Fruit fly (Drosophila melanogaster): ENCODE data around the gene grn.

DNA sequence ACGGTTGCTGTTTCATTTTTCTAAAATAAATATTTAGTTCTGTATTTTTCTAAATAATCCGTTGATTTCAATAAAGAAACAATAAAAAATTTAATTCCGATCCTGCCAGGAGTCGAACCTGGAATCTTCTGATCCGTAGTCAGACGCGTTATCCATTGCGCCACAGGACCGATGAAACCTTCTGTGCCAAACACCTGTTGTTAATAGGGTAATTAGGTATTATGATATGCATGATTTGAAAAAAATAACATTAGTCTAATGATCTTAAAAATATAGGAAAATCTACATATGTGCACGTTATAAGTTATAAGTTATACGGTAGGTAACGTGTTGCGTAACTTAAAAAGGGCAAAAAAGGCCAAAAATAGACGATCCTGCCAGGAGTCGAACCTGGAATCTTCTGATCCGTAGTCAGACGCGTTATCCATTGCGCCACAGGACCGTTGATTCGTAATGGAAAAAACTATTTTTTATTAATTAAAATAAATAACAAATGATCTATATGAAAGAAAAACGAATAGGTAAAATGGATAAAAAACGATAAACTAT is 41.3 kb downstream of the grn start:
- TF ChIP-seq CG1621 (tag; optimal IDR thresholded peaks at IDR 0.05) = no peak
- TF ChIP-seq Sox102F (GFP tag; optimal IDR thresholded peaks at IDR 0.05) = no peak
- no peak for TF ChIP-seq Hr38 (GFP tag; optimal IDR thresholded peaks at IDR 0.05)

Measured in whole organism, prepupa.